Fruit fly (Drosophila melanogaster) whole organism, embryonic: ENCODE measurements around the gene Pfdn2.

Experiments
- CG17186 ChIP-seq: fragments of 200-800 bp; sonication (Bioruptor generic); optimal IDR thresholded peaks from 3 replicates; lab custom pipeline; 2017; ENCODE audit warnings: missing biosample characterization, missing genetic modification reagents, missing genetic modification characterization
- CG31388 ChIP-seq: fragments of 200-800 bp; sonication (Bioruptor generic); optimal IDR thresholded peaks from 2 replicates; lab custom pipeline; 2016; ENCODE audit warnings: missing biosample characterization, missing genetic modification characterization
- cas ChIP-seq: fragments of 200-800 bp; sonication (Bioruptor generic); IDR thresholded peaks from 2 replicates; pipeline ENCODE4 v1.3.6; 2022; ENCODE audit warnings: missing biosample characterization, missing genetic modification characterization
- jing ChIP-seq: fragments of 200-800 bp; sonication (Bioruptor generic); optimal IDR thresholded peaks from 2 replicates; lab custom pipeline; 2018; ENCODE audit warnings: missing biosample characterization, mild to moderate bottlenecking, missing genetic modification characterization

DNA sequence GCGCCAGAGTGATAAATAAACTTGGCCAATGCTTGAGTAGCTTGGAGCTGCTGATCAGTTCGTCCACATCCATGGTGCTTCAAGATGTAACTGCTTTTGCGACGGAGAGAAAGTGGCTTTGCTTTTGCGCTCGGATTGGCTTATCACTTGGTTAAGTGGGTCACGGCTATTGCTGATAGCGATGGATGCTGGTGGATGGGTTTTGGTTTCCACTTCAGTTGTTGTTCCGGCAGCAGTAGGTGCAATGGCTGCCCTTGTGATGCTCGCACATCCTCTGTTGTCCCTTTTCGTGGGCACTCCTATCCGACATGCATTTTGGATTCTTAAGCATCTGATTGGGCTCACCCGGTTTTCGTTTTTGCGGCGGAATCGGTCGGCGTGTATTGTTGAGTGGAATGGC is 20.1 kb upstream of the Pfdn2 start:
- TF ChIP-seq jing (GFP tag; lab: Kevin White, UChicago) (no peak), cas (GFP tag; lab: Robert Waterston, UW) (no peak), CG17186 (GFP tag; lab: Kevin White, UChicago) (no peak), CG31388 (GFP tag; lab: Kevin White, UChicago) (no peak)
